Fruit fly (Drosophila melanogaster) whole organism, embryonic: ENCODE data around the gene Pdhb.

Source experiments
- Abd-B ChIP-seq: fragments of 200-800 bp; sonication (Bioruptor generic); optimal IDR thresholded peaks from 2 replicates; lab custom pipeline; 2018; ENCODE audit warnings: missing biosample characterization, mild to moderate bottlenecking, missing genetic modification characterization, moderate library complexity
- Ada2b ChIP-seq: fragments of 200-800 bp; sonication (Bioruptor generic); IDR thresholded peaks from 2 replicates; pipeline ENCODE4 v1.3.6; 2022; ENCODE audit warnings: missing biosample characterization, missing genetic modification characterization
- Atf3 ChIP-seq: fragments of 200-800 bp; sonication (Bioruptor generic); optimal IDR thresholded peaks from 3 replicates; lab custom pipeline; 2016; ENCODE audit warnings: missing biosample characterization, missing genetic modification characterization
- Awh ChIP-seq: fragments of 200-800 bp; sonication (Bioruptor generic); IDR thresholded peaks from 2 replicates; pipeline ENCODE4, ENCODE4 v1.3.6; 2022; ENCODE audit warnings: missing biosample characterization, missing genetic modification characterization
- CG10267 ChIP-seq: fragments of 200-800 bp; sonication (Bioruptor generic); optimal IDR thresholded peaks from 2 replicates; lab custom pipeline; 2018; ENCODE audit warnings: missing biosample characterization, mild to moderate bottlenecking, missing genetic modification characterization, moderate library complexity
- CG12219 ChIP-seq: fragments of 200-800 bp; sonication (Bioruptor generic); optimal IDR thresholded peaks from 3 replicates; lab custom pipeline; 2018; ENCODE audit warnings: missing biosample characterization, mild to moderate bottlenecking, missing genetic modification characterization
- CG12236 ChIP-seq: fragments of 200-800 bp; sonication (Bioruptor generic); optimal IDR thresholded peaks from 2 replicates; lab custom pipeline; 2016; ENCODE audit warnings: missing biosample characterization, missing genetic modification characterization
- CG14014 ChIP-seq: fragments of 200-800 bp; sonication (Bioruptor generic); IDR thresholded peaks from 2 replicates; pipeline ENCODE4 v1.3.6; 2022; ENCODE audit warnings: missing biosample characterization, missing genetic modification characterization
- CG17912 ChIP-seq: fragments of 200-800 bp; sonication (Bioruptor generic); optimal IDR thresholded peaks from 2 replicates; lab custom pipeline; 2018; ENCODE audit warnings: missing biosample characterization, mild to moderate bottlenecking, missing genetic modification characterization
- CG18011 ChIP-seq: fragments of 200-800 bp; sonication (Bioruptor generic); optimal IDR thresholded peaks from 2 replicates; lab custom pipeline; 2017; ENCODE audit warnings: missing biosample characterization, missing genetic modification characterization, mild to moderate bottlenecking, moderate library complexity, missing genotype
- CG2129 ChIP-seq: fragments of 200-800 bp; sonication (Bioruptor generic); IDR thresholded peaks from 2 replicates; pipeline ENCODE4 v1.3.6; 2022; ENCODE audit warnings: missing biosample characterization, missing genetic modification characterization; ENCODE audit not compliant: partially characterized antibody
- CG2199 ChIP-seq: fragments of 200-800 bp; sonication (Bioruptor generic); IDR thresholded peaks from 3 replicates; pipeline ENCODE4 v1.3.6; 2022; ENCODE audit warnings: missing biosample characterization, missing genetic modification characterization
- CG30431 ChIP-seq: fragments of 200-800 bp; sonication (Bioruptor generic); optimal IDR thresholded peaks from 2 replicates; lab custom pipeline; 2017; ENCODE audit warnings: missing biosample characterization, missing genetic modification characterization
- CG3847 ChIP-seq: fragments of 200-800 bp; sonication (Bioruptor generic); IDR thresholded peaks from 2 replicates; pipeline ENCODE4 v1.3.6; 2022; ENCODE audit warnings: missing biosample characterization, missing genetic modification characterization
- CG42726 ChIP-seq: fragments of 200-800 bp; sonication (Bioruptor generic); IDR thresholded peaks from 2 replicates; pipeline ENCODE4 v1.3.6; 2022; ENCODE audit warnings: missing biosample characterization, missing genetic modification characterization; ENCODE audit not compliant: partially characterized antibody
- CG4707 ChIP-seq: fragments of 200-800 bp; sonication (Bioruptor generic); optimal IDR thresholded peaks from 2 replicates; lab custom pipeline; 2018; ENCODE audit warnings: missing biosample characterization, mild to moderate bottlenecking, missing genetic modification characterization, moderate library complexity
- CG7928 ChIP-seq: fragments of 200-800 bp; sonication (Bioruptor generic); optimal IDR thresholded peaks from 2 replicates; lab custom pipeline; 2017; ENCODE audit warnings: missing biosample characterization, mild to moderate bottlenecking, missing genetic modification characterization
- CG8924 ChIP-seq: fragments of 200-800 bp; optimal IDR thresholded peaks from 3 replicates; lab custom pipeline; 2019; ENCODE audit warnings: missing biosample characterization, mild to moderate bottlenecking, missing genetic modification characterization, moderate library complexity
- CG9727 ChIP-seq: fragments of 200-800 bp; sonication (Bioruptor generic); optimal IDR thresholded peaks from 3 replicates; lab custom pipeline; 2017; ENCODE audit warnings: missing biosample characterization, mild to moderate bottlenecking, missing genetic modification characterization
- CG9797 ChIP-seq: fragments of 200-800 bp; sonication (Bioruptor generic); optimal IDR thresholded peaks from 3 replicates; lab custom pipeline; 2018; ENCODE audit warnings: missing biosample characterization, mild to moderate bottlenecking, missing genetic modification characterization
- CHES-1-like ChIP-seq: fragments of 200-800 bp; sonication (Bioruptor generic); optimal IDR thresholded peaks from 2 replicates; lab custom pipeline; 2016; ENCODE audit warnings: missing biosample characterization, missing genetic modification characterization
- D ChIP-seq, 2 experiments: fragments of 200-800 bp in 1 of 2; fragments of >200 bp in 1 of 2; sonication (Bioruptor generic) in 1 of 2; optimal IDR thresholded peaks; 2 replicates in 1 of 2; 3 replicates in 1 of 2; lab custom pipeline; 2017; ENCODE audit warnings: mild to moderate bottlenecking in 1 of 2, missing biosample characterization in 1 of 2, missing genetic modification characterization in 1 of 2, missing genetic modification reagents in 1 of 2
- Dbx ChIP-seq: fragments of 200-800 bp; sonication (Bioruptor generic); IDR thresholded peaks from 3 replicates; pipeline ENCODE4 v1.3.6; 2022; ENCODE audit warnings: missing biosample characterization, missing genetic modification characterization
- Fer2 ChIP-seq: fragments of 200-800 bp; sonication (Bioruptor generic); optimal IDR thresholded peaks from 2 replicates; lab custom pipeline; 2018; ENCODE audit warnings: missing biosample characterization, mild to moderate bottlenecking, missing genetic modification characterization, moderate library complexity
- HLH54F ChIP-seq: fragments of 200-800 bp; sonication (Bioruptor generic); optimal IDR thresholded peaks from 3 replicates; lab custom pipeline; 2016; ENCODE audit warnings: missing biosample characterization, missing genetic modification characterization
- Hr51 ChIP-seq, 2 experiments: fragments of 200-800 bp; sonication (Bioruptor generic); optimal IDR thresholded peaks; 2 replicates in 1 of 2; 3 replicates in 1 of 2; lab custom pipeline; 2016 to 2018; ENCODE audit warnings: missing biosample characterization in 2 of 2, missing genetic modification characterization in 2 of 2, mild to moderate bottlenecking in 1 of 2, moderate library complexity in 1 of 2
- Mes4 ChIP-seq: fragments of 200-800 bp; sonication (Bioruptor generic); optimal IDR thresholded peaks from 2 replicates; lab custom pipeline; 2016; ENCODE audit warnings: missing biosample characterization, missing genetic modification characterization
- NK7.1 ChIP-seq: fragments of 200-800 bp; sonication (Bioruptor generic); optimal IDR thresholded peaks from 3 replicates; lab custom pipeline; 2016; ENCODE audit warnings: missing biosample characterization, missing genetic modification characterization
- Pdp1 ChIP-seq, 2 experiments: fragments of 200-800 bp; sonication (Bioruptor generic); optimal IDR thresholded peaks; 3 replicates each; lab custom pipeline; 2016; ENCODE audit warnings: missing biosample characterization in 2 of 2, missing genetic modification characterization in 2 of 2, mild to moderate bottlenecking in 1 of 2, moderate library complexity in 1 of 2
- Trl ChIP-seq, 3 experiments: fragments of >200 bp in 2 of 3; fragments of 200-800 bp in 1 of 3; sonication (Bioruptor generic) in 1 of 3; optimal IDR thresholded peaks; 2 replicates in 1 of 3; 3 replicates in 2 of 3; lab custom pipeline; 2016 to 2017; ENCODE audit warnings: missing biosample characterization in 1 of 3, missing genetic modification characterization in 1 of 3
- YL-1 ChIP-seq: fragments of 200-800 bp; sonication (Bioruptor generic); optimal IDR thresholded peaks from 3 replicates; lab custom pipeline; 2017; ENCODE audit warnings: missing biosample characterization, mild to moderate bottlenecking, missing genetic modification characterization
- bsh ChIP-seq, 2 experiments: fragments of 200-800 bp; sonication (Bioruptor generic); optimal IDR thresholded peaks; 2 replicates each; lab custom pipeline; 2017 to 2018; ENCODE audit warnings: mild to moderate bottlenecking in 2 of 2, missing biosample characterization in 2 of 2, missing genetic modification characterization in 2 of 2, moderate library complexity in 1 of 2
- cas ChIP-seq: fragments of 200-800 bp; sonication (Bioruptor generic); IDR thresholded peaks from 2 replicates; pipeline ENCODE4 v1.3.6; 2022; ENCODE audit warnings: missing biosample characterization, missing genetic modification characterization
- cato ChIP-seq: fragments of 200-800 bp; sonication (Bioruptor generic); optimal IDR thresholded peaks from 2 replicates; lab custom pipeline; 2016; ENCODE audit warnings: missing biosample characterization, missing genetic modification characterization, borderline replicate concordance
- cg ChIP-seq: fragments of 200-800 bp; sonication (Bioruptor generic); optimal IDR thresholded peaks from 3 replicates; lab custom pipeline; 2019; ENCODE audit warnings: missing biosample characterization, mild to moderate bottlenecking, missing genetic modification characterization, moderate library complexity
- dan ChIP-seq: fragments of 200-800 bp; sonication (Bioruptor generic); IDR thresholded peaks from 2 replicates; pipeline ENCODE4 v1.3.6; 2022; ENCODE audit warnings: missing biosample characterization, missing genetic modification characterization
- exex ChIP-seq: fragments of 200-800 bp; sonication (Bioruptor generic); optimal IDR thresholded peaks from 4 replicates; lab custom pipeline; 2018; ENCODE audit warnings: missing biosample characterization, mild to moderate bottlenecking, missing genetic modification characterization, moderate library complexity
- h ChIP-seq: fragments of >200 bp; optimal IDR thresholded peaks from 2 replicates; lab custom pipeline; 2017
- ind ChIP-seq: fragments of 200-800 bp; sonication (Bioruptor generic); optimal IDR thresholded peaks from 3 replicates; lab custom pipeline; 2016; ENCODE audit warnings: missing biosample characterization, missing genetic modification characterization
- lbe ChIP-seq: fragments of 200-800 bp; sonication (Bioruptor generic); optimal IDR thresholded peaks from 2 replicates; lab custom pipeline; 2016; ENCODE audit warnings: missing biosample characterization, mild to moderate bottlenecking, missing genetic modification characterization
- luna ChIP-seq: fragments of 200-800 bp; sonication (Bioruptor generic); optimal IDR thresholded peaks from 2 replicates; lab custom pipeline; 2016; ENCODE audit warnings: missing biosample characterization, missing genetic modification characterization
- oc ChIP-seq: fragments of 200-800 bp; sonication (Bioruptor generic); optimal IDR thresholded peaks from 2 replicates; lab custom pipeline; 2018; ENCODE audit warnings: missing biosample characterization, mild to moderate bottlenecking, missing genetic modification characterization, moderate library complexity
- sc ChIP-seq, 3 experiments: fragments of >200 bp in 2 of 3; fragments of 200-800 bp in 1 of 3; sonication (Bioruptor generic) in 1 of 3; optimal IDR thresholded peaks; 2 replicates in 2 of 3; 3 replicates in 1 of 3; lab custom pipeline; 2017; ENCODE audit warnings: mild to moderate bottlenecking in 1 of 3, missing biosample characterization in 1 of 3, missing genetic modification characterization in 1 of 3, missing genetic modification reagents in 1 of 3
- sim ChIP-seq: fragments of 200-800 bp; sonication (Bioruptor generic); IDR thresholded peaks from 2 replicates; pipeline ENCODE4 v1.3.6; 2022; ENCODE audit warnings: missing biosample characterization, missing genetic modification characterization
- tio ChIP-seq: fragments of 200-800 bp; sonication (Bioruptor generic); optimal IDR thresholded peaks from 2 replicates; lab custom pipeline; 2017; ENCODE audit warnings: missing biosample characterization, missing genetic modification characterization, inconsistent platforms
- toy ChIP-seq: fragments of 200-800 bp; sonication (Bioruptor generic); IDR thresholded peaks from 2 replicates; pipeline ENCODE4 v1.3.6; 2022; ENCODE audit warnings: missing biosample characterization, missing genetic modification characterization
- wek ChIP-seq: fragments of 200-800 bp; sonication (Bioruptor generic); optimal IDR thresholded peaks from 3 replicates; lab custom pipeline; 2018; ENCODE audit warnings: missing biosample characterization, mild to moderate bottlenecking, missing genetic modification characterization, moderate library complexity
- z ChIP-seq: fragments of 200-800 bp; sonication (Bioruptor generic); IDR thresholded peaks from 3 replicates; pipeline ENCODE4 v1.3.6; 2022; ENCODE audit warnings: missing biosample characterization, missing genetic modification characterization

The Pdhb gene

DNA sequence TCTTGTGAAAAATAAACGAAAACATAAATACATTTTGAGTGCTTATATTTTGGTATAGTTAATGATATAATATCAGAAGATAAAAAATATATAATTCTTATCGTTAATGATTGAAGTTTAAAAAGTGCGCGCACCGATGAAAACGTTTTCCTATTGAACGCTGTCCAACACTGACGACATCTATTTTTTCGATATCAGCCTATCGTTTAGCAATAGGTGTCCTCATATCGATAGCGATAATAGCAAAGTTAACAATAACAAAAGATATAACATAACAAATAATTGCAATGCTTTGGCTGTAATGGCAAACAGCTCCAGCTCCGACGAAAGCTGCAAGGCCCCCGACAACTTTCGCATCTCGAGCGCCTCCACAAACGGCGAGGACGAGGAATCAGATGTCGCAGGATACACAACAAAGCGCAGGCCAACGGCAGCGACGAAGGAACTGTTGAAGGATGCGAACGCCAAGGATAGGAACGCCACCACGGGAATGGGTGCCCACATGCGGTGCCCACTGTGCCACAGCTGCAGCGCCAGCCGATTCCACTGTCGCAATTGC is 3.4 kb downstream of the Pdhb start, which contains the start of gene Atg14 (continued):
- TF ChIP-seq CG2199 (GFP tag; lab: Robert Waterston, UW) (no peak), cato (GFP tag; lab: Kevin White, UChicago) (no peak), Hr51 (GFP tag; optimal IDR thresholded peaks at IDR 0.05; lab: Kevin White, UChicago) (no peak), cg (GFP tag; lab: Kevin White, UChicago) (no peak), h (lab: Kevin White, UChicago) (no peak), D (optimal IDR thresholded peaks at IDR 0.05; lab: Kevin White, UChicago) (no peak), D (GFP tag; optimal IDR thresholded peaks at IDR 0.05; lab: Kevin White, UChicago) (no peak), tio (GFP tag; lab: Kevin White, UChicago) (no peak), CG8924 (tag; lab: Kevin White, UChicago) (peak; percentile 25), cas (GFP tag; lab: Robert Waterston, UW) (no peak), Abd-B (peak; percentile 11), sc (optimal IDR thresholded peaks at IDR 0.05; lab: Kevin White, UChicago) (no peak), sc (GFP tag; optimal IDR thresholded peaks at IDR 0.05; lab: Kevin White, UChicago) (no peak), dan (no peak), Mes4 (GFP tag; lab: Kevin White, UChicago) (no peak), Pdp1 (GFP tag; optimal IDR thresholded peaks at IDR 0.05; lab: Kevin White, UChicago) (peak in 1 of 2 experiments; percentile 52), CG4707 (GFP tag; lab: Kevin White, UChicago) (peak; percentile 2), Dbx (GFP tag; lab: Robert Waterston, UW) (peak; percentile 9; the same call in 1 of the 3 replicates), NK7.1 (GFP tag; lab: Kevin White, UChicago) (no peak), CHES-1-like (GFP tag; lab: Kevin White, UChicago) (peak; percentile 4), Awh (GFP tag; lab: Robert Waterston, UW) (0 out of 2 replicates have a peak, but pooled peaks have one; percentile 21), Atf3 (GFP tag; lab: Kevin White, UChicago) (no peak), CG12219 (GFP tag; lab: Kevin White, UChicago) (no peak), CG18011 (no peak), Ada2b (GFP tag; lab: Robert Waterston, UW) (no peak), z (GFP tag; lab: Robert Waterston, UW) (no peak), CG12236 (no peak), CG14014 (GFP tag; lab: Robert Waterston, UW) (no peak), CG9797 (GFP tag; lab: Kevin White, UChicago) (no peak), CG2129 (GFP tag; lab: Robert Waterston, UW) (peak; percentile 55; the same call in 1 of the 2 replicates), YL-1 (GFP tag; lab: Kevin White, UChicago) (peak; percentile 81), ind (GFP tag; lab: Kevin White, UChicago) (no peak), toy (GFP tag; lab: Robert Waterston, UW) (no peak), CG3847 (GFP tag; lab: Robert Waterston, UW) (peak; percentile 30; the same call in 1 of the 2 replicates), CG7928 (GFP tag; lab: Kevin White, UChicago) (no peak), luna (no peak), wek (GFP tag; lab: Kevin White, UChicago) (no peak), CG9727 (no peak), exex (peak; percentile 37), Fer2 (tag; lab: Kevin White, UChicago) (no peak), lbe (GFP tag; lab: Kevin White, UChicago) (peak; percentile 50), oc (no peak), CG10267 (peak; percentile 99), HLH54F (GFP tag; lab: Kevin White, UChicago) (peak; percentile 3), sim (GFP tag; lab: Robert Waterston, UW) (no peak), Trl (optimal IDR thresholded peaks at IDR 0.05; lab: Kevin White, UChicago) (no peak), Trl (GFP tag; optimal IDR thresholded peaks at IDR 0.05; lab: Kevin White, UChicago) (no peak), CG30431 (GFP tag; lab: Kevin White, UChicago) (no peak), CG42726 (GFP tag; lab: Robert Waterston, UW) (peak; percentile 58; the same call in 1 of the 2 replicates), CG17912 (GFP tag; lab: Kevin White, UChicago) (no peak), bsh (GFP tag; optimal IDR thresholded peaks at IDR 0.05; lab: Kevin White, UChicago) (no peak)
